Worm (Caenorhabditis elegans): ENCODE results near the gene ZK637.4.

ce11 chrIII:8911598-8912194 is 18.1 kb downstream of the ZK637.4 start, which contains the start of gene tpk-1:
- TF ChIP-seq T22C8.4 (GFP tag; IDR thresholded peaks at IDR 0.05): no peak
- TF ChIP-seq cog-1 (tag; optimal IDR thresholded peaks at IDR 0.05): no peak
- TF ChIP-seq ref-1 (GFP tag; conservative IDR thresholded peaks at IDR 0.05): no peak

Data from whole organism, midembryonic.